Worm (Caenorhabditis elegans) whole organism, L4 larva: ENCODE measurements around the gene F28H6.8.

ENCODE experiments used
- D1046.2 ChIP-seq: fragments of 200-800 bp; sonication (Bioruptor generic); IDR thresholded peaks from 2 replicates; pipeline ENCODE4 v1.3.6; 2022; ENCODE audit warnings: missing genetic modification characterization, missing compliant biosample characterization
- R02D3.7 ChIP-seq: fragments of 150-350 bp; sonication (generic microtip); optimal IDR thresholded peaks from 3 replicates; lab custom pipeline; 2014; ENCODE audit warnings: missing biosample characterization, missing genetic modification characterization
- Y105C5A.15 ChIP-seq: fragments of 200-800 bp; sonication (Bioruptor generic); IDR thresholded peaks from 2 replicates; pipeline ENCODE4 v1.3.6; 2022; ENCODE audit warnings: missing genetic modification characterization, missing compliant biosample characterization
- Y48G9A.11 ChIP-seq: fragments of 200-800 bp; sonication (Bioruptor generic); IDR thresholded peaks from 2 replicates; pipeline ENCODE4 v1.3.6; 2022; ENCODE audit warnings: missing genetic modification reagents, missing genetic modification characterization, missing compliant biosample characterization
- Y5F2A.4 ChIP-seq: fragments of 200-800 bp; sonication (Bioruptor generic); optimal IDR thresholded peaks from 2 replicates; lab custom pipeline; 2018; ENCODE audit warnings: mild to moderate bottlenecking, missing genetic modification characterization, missing compliant biosample characterization
- Y75B8A.6 ChIP-seq: fragments of 200-800 bp; sonication (Bioruptor generic); IDR thresholded peaks from 2 replicates; pipeline ENCODE4 v1.3.6; 2022; ENCODE audit warnings: missing genetic modification reagents, missing genetic modification characterization, missing compliant biosample characterization
- aly-2 ChIP-seq: sonication (generic microtip); optimal IDR thresholded peaks from 2 replicates; lab custom pipeline; 2018; ENCODE audit warnings: missing biosample characterization, missing genetic modification characterization
- ama-1 ChIP-seq: fragments of 150-350 bp; optimal IDR thresholded peaks from 2 replicates; lab custom pipeline; 2014; ENCODE audit warnings: inconsistent platforms, mixed read lengths
- arid-1 ChIP-seq: fragments of 200-800 bp; sonication (Bioruptor generic); conservative IDR thresholded peaks from 2 replicates; pipeline ENCODE4 v1.3.6; 2022; ENCODE audit warnings: missing genetic modification reagents, missing genetic modification characterization, missing compliant biosample characterization
- ceh-28 ChIP-seq: fragments of 150-350 bp; optimal IDR thresholded peaks from 2 replicates; lab custom pipeline; 2014; ENCODE audit warnings: missing biosample characterization, missing genetic modification reagents, missing genetic modification characterization
- ces-1 ChIP-seq: fragments of 150-350 bp; sonication (generic microtip); optimal IDR thresholded peaks from 4 replicates; lab custom pipeline; 2014; ENCODE audit warnings: missing biosample characterization, missing genetic modification reagents, missing genetic modification characterization
- ctbp-1 ChIP-seq: fragments of 200-800 bp; sonication (Bioruptor generic); IDR thresholded peaks from 2 replicates; pipeline ENCODE4 v1.3.6; 2022; ENCODE audit warnings: missing genetic modification reagents, missing genetic modification characterization, missing compliant biosample characterization
- daf-19 ChIP-seq: fragments of 200-800 bp; sonication (Bioruptor generic); conservative IDR thresholded peaks from 2 replicates; pipeline ENCODE4 v1.3.6; 2022; ENCODE audit warnings: missing genetic modification characterization, missing compliant biosample characterization
- egl-27 ChIP-seq: sonication (generic microtip); optimal IDR thresholded peaks from 3 replicates; lab custom pipeline; 2017; ENCODE audit warnings: missing biosample characterization, missing genetic modification reagents, missing genetic modification characterization
- egl-43 ChIP-seq: fragments of 200-800 bp; sonication (Bioruptor generic); IDR thresholded peaks from 2 replicates; pipeline ENCODE4 v1.3.6; 2022; ENCODE audit warnings: missing genetic modification reagents, missing genetic modification characterization, missing compliant biosample characterization
- fkh-10 ChIP-seq: fragments of 150-350 bp; optimal IDR thresholded peaks from 2 replicates; lab custom pipeline; 2014; ENCODE audit warnings: missing biosample characterization, missing genetic modification reagents, missing genetic modification characterization
- fos-1 ChIP-seq: fragments of 150-350 bp; optimal IDR thresholded peaks from 2 replicates; lab custom pipeline; 2014; ENCODE audit warnings: missing biosample characterization, missing genetic modification characterization
- gei-8 ChIP-seq: fragments of 200-800 bp; sonication (Bioruptor generic); optimal IDR thresholded peaks from 2 replicates; lab custom pipeline; 2018; ENCODE audit warnings: mild to moderate bottlenecking, missing genetic modification characterization, missing compliant biosample characterization
- hif-1 ChIP-seq, 2 experiments: sonication (generic microtip); optimal IDR thresholded peaks; 2 replicates each; lab custom pipeline; 2016 to 2017; ENCODE audit warnings: missing compliant biosample characterization in 2 of 2, missing genetic modification characterization in 2 of 2, missing genetic modification reagents in 2 of 2, missing genotype in 2 of 2, mild to moderate bottlenecking in 1 of 2
- hlh-11 ChIP-seq: fragments of 200-800 bp; sonication (Bioruptor generic); optimal IDR thresholded peaks from 2 replicates; lab custom pipeline; 2018; ENCODE audit warnings: mild to moderate bottlenecking, missing genetic modification characterization, missing compliant biosample characterization
- hlh-30 ChIP-seq: sonication (generic microtip); optimal IDR thresholded peaks from 2 replicates; lab custom pipeline; 2017; ENCODE audit warnings: antibody characterized with exemption, mild to moderate bottlenecking, missing genetic modification characterization, missing compliant biosample characterization; ENCODE audit not compliant: insufficient read depth
- jun-1 ChIP-seq: fragments of 150-350 bp; optimal IDR thresholded peaks from 2 replicates; lab custom pipeline; 2014; ENCODE audit warnings: missing biosample characterization, missing genetic modification reagents, missing genetic modification characterization
- lim-7 ChIP-seq: fragments of 200-800 bp; sonication (Bioruptor generic); IDR thresholded peaks from 2 replicates; pipeline ENCODE4 v1.3.6; 2022; ENCODE audit warnings: missing genetic modification characterization, missing compliant biosample characterization
- lin-13 ChIP-seq: fragments of 150-350 bp; optimal IDR thresholded peaks from 2 replicates; lab custom pipeline; 2014; ENCODE audit warnings: missing biosample characterization, missing genetic modification reagents, missing genetic modification characterization
- lin-29 ChIP-seq: fragments of 200-800 bp; sonication (Bioruptor generic); IDR thresholded peaks from 2 replicates; pipeline ENCODE4 v1.3.6; 2022; ENCODE audit warnings: missing genetic modification reagents, missing genetic modification characterization, missing compliant biosample characterization
- lin-38 ChIP-seq: fragments of 200-800 bp; sonication (Bioruptor generic); IDR thresholded peaks from 2 replicates; pipeline ENCODE4 v1.3.6; 2022; ENCODE audit warnings: missing genetic modification reagents, missing genetic modification characterization, missing compliant biosample characterization
- lin-39 ChIP-seq: fragments of 150-350 bp; optimal IDR thresholded peaks from 2 replicates; lab custom pipeline; 2014; ENCODE audit warnings: missing biosample characterization, missing genetic modification reagents, missing genetic modification characterization
- lir-3 ChIP-seq: sonication (generic microtip); optimal IDR thresholded peaks from 2 replicates; lab custom pipeline; 2016; ENCODE audit warnings: mild to moderate bottlenecking, missing genetic modification characterization, missing compliant biosample characterization
- madf-5 ChIP-seq, 2 experiments: fragments of 200-800 bp; sonication (Bioruptor generic); IDR thresholded peaks; 2 replicates each; pipeline ENCODE4 v1.3.6; 2022; ENCODE audit warnings: missing compliant biosample characterization in 2 of 2, missing genetic modification characterization in 2 of 2
- madf-9 ChIP-seq: fragments of 200-800 bp; sonication (Bioruptor generic); conservative IDR thresholded peaks from 2 replicates; pipeline ENCODE4 v1.3.6; 2022; ENCODE audit warnings: missing genetic modification reagents, missing genetic modification characterization, missing compliant biosample characterization
- mep-1 ChIP-seq: fragments of 150-350 bp; sonication (generic microtip); optimal IDR thresholded peaks from 3 replicates; lab custom pipeline; 2014; ENCODE audit warnings: missing biosample characterization, missing genetic modification characterization
- mxl-3 ChIP-seq: fragments of 200-800 bp; sonication (Bioruptor generic); optimal IDR thresholded peaks from 2 replicates; lab custom pipeline; 2018; ENCODE audit warnings: mild to moderate bottlenecking, missing genetic modification characterization, missing compliant biosample characterization
- nhr-102 ChIP-seq: sonication (generic microtip); optimal IDR thresholded peaks from 2 replicates; lab custom pipeline; 2016; ENCODE audit warnings: mild to moderate bottlenecking, missing genetic modification characterization, moderate library complexity, missing compliant biosample characterization
- nhr-237 ChIP-seq: sonication (generic microtip); optimal IDR thresholded peaks from 2 replicates; lab custom pipeline; 2017; ENCODE audit warnings: missing biosample characterization, missing genetic modification characterization
- nhr-25 ChIP-seq: sonication (generic microtip); optimal IDR thresholded peaks from 2 replicates; lab custom pipeline; 2017; ENCODE audit warnings: missing genetic modification characterization, mild to moderate bottlenecking, missing compliant biosample characterization, antibody characterized with exemption, moderate library complexity, borderline replicate concordance; ENCODE audit not compliant: insufficient read depth
- nhr-28 ChIP-seq: fragments of 150-350 bp; optimal IDR thresholded peaks from 2 replicates; lab custom pipeline; 2014; ENCODE audit warnings: missing biosample characterization, missing genetic modification characterization
- nhr-42 ChIP-seq: fragments of 200-800 bp; sonication (Bioruptor generic); IDR thresholded peaks from 2 replicates; pipeline ENCODE4 v1.3.6; 2022; ENCODE audit warnings: missing genetic modification characterization, missing compliant biosample characterization
- nhr-48 ChIP-seq: sonication (generic microtip); optimal IDR thresholded peaks from 2 replicates; lab custom pipeline; 2016; ENCODE audit warnings: mild to moderate bottlenecking, missing genetic modification characterization, missing compliant biosample characterization
- nhr-6 ChIP-seq: fragments of 150-350 bp; optimal IDR thresholded peaks from 2 replicates; lab custom pipeline; 2014; ENCODE audit warnings: missing biosample characterization, missing genetic modification characterization
- pha-4 ChIP-seq, 2 experiments: fragments of 150-350 bp in 1 of 2; fragments of 200-800 bp in 1 of 2; sonication (Bioruptor generic) in 1 of 2; IDR thresholded peaks in 1 of 2; optimal IDR thresholded peaks in 1 of 2; 2 replicates each; pipeline versions ENCODE4 v1.3.6 to Lab custom; 2014 to 2022; ENCODE audit warnings: missing genetic modification characterization in 2 of 2, missing genetic modification reagents in 2 of 2, missing biosample characterization in 1 of 2, missing compliant biosample characterization in 1 of 2
- pqm-1 ChIP-seq: sonication (generic microtip); optimal IDR thresholded peaks from 2 replicates; lab custom pipeline; 2017; ENCODE audit warnings: missing biosample characterization, missing genetic modification characterization
- rbr-2 ChIP-seq: sonication (generic microtip); optimal IDR thresholded peaks from 2 replicates; lab custom pipeline; 2016; ENCODE audit warnings: missing genotype, missing genetic modification characterization, missing compliant biosample characterization
- saeg-2 ChIP-seq: fragments of 200-800 bp; sonication (Bioruptor generic); IDR thresholded peaks from 2 replicates; pipeline ENCODE4 v1.3.6; 2022; ENCODE audit warnings: missing genetic modification reagents, missing genetic modification characterization, missing compliant biosample characterization
- sdz-12 ChIP-seq: fragments of 200-800 bp; sonication (Bioruptor generic); optimal IDR thresholded peaks from 2 replicates; lab custom pipeline; 2018; ENCODE audit warnings: mild to moderate bottlenecking, missing genetic modification characterization, missing compliant biosample characterization
- set-16 ChIP-seq: fragments of 200-800 bp; sonication (Bioruptor generic); IDR thresholded peaks from 2 replicates; pipeline ENCODE4 v1.3.6; 2022; ENCODE audit warnings: missing genetic modification reagents, missing genetic modification characterization, missing compliant biosample characterization
- skn-1 ChIP-seq: fragments of 150-350 bp; optimal IDR thresholded peaks from 2 replicates; lab custom pipeline; 2014; ENCODE audit warnings: missing biosample characterization, missing genetic modification characterization
- snpc-4 ChIP-seq: fragments of 150-350 bp; optimal IDR thresholded peaks from 2 replicates; lab custom pipeline; 2014; ENCODE audit warnings: missing biosample characterization, missing genetic modification characterization
- spr-3 ChIP-seq: fragments of 200-800 bp; sonication (Bioruptor generic); optimal IDR thresholded peaks from 2 replicates; lab custom pipeline; 2018; ENCODE audit warnings: mild to moderate bottlenecking, missing genetic modification characterization, missing compliant biosample characterization
- tra-1 ChIP-seq: fragments of 200-800 bp; sonication (Bioruptor generic); IDR thresholded peaks from 2 replicates; pipeline ENCODE4 v1.3.6; 2022; ENCODE audit warnings: missing genetic modification reagents, missing genetic modification characterization, missing compliant biosample characterization
- unc-39 ChIP-seq: sonication (generic microtip); optimal IDR thresholded peaks from 2 replicates; lab custom pipeline; 2017; ENCODE audit warnings: missing biosample characterization, missing genetic modification characterization
- zag-1 ChIP-seq: fragments of 150-350 bp; optimal IDR thresholded peaks from 2 replicates; lab custom pipeline; 2014; ENCODE audit warnings: missing biosample characterization, missing genetic modification characterization
- zip-2 ChIP-seq: fragments of 150-350 bp; optimal IDR thresholded peaks from 2 replicates; lab custom pipeline; 2014; ENCODE audit warnings: missing biosample characterization, missing genetic modification characterization

F28H6.8 gene

ce11 chrX:14134883-14135282 is 739 bp upstream of the F28H6.8 start (continued):
- TF ChIP-seq hif-1 (tag; optimal IDR thresholded peaks at IDR 0.05; lab: Kevin White, UChicago) (no peak), ctbp-1 (GFP tag; lab: Robert Waterston, UW) (no peak), ceh-28 (no peak), nhr-28 (tag; lab: Kevin White, UChicago) (no peak), daf-19 (GFP tag; lab: Robert Waterston, UW) (peak; percentile 74), skn-1 (tag; lab: Kevin White, UChicago) (no peak), fkh-10 (no peak), nhr-102 (tag; lab: Kevin White, UChicago) (no peak), pqm-1 (no peak), set-16 (GFP tag; lab: Robert Waterston, UW) (no peak), lin-39 (tag; lab: Kevin White, UChicago) (no peak), lir-3 (no peak), madf-9 (GFP tag; lab: Robert Waterston, UW) (no peak), fos-1 (no peak), egl-43 (peak; percentile 71; the same call in 1 of the 2 replicates), tra-1 (GFP tag; lab: Robert Waterston, UW) (peak; percentile 42; the same call in 1 of the 2 replicates), snpc-4 (tag; lab: Kevin White, UChicago) (no peak), aly-2 (no peak), nhr-42 (GFP tag; lab: Robert Waterston, UW) (no peak), lim-7 (GFP tag; lab: Robert Waterston, UW) (peak; percentile 81), lin-13 (GFP tag; lab: Kevin White, UChicago) (no peak), R02D3.7 (tag; lab: Kevin White, UChicago) (no peak), nhr-6 (tag; lab: Kevin White, UChicago) (no peak), jun-1 (tag; lab: Kevin White, UChicago) (no peak), Y48G9A.11 (GFP tag; lab: Robert Waterston, UW) (peak; percentile 56; the same call in 1 of the 2 replicates), madf-5 (GFP tag; IDR thresholded peaks at IDR 0.05; lab: Robert Waterston, UW) (no peak), unc-39 (tag; lab: Kevin White, UChicago) (no peak), nhr-237 (no peak), hlh-30 (tag; lab: Kevin White, UChicago) (no peak), mxl-3 (GFP tag; lab: Kevin White, UChicago) (no peak), lin-38 (GFP tag; lab: Robert Waterston, UW) (peak; percentile 60), saeg-2 (GFP tag; lab: Robert Waterston, UW) (no peak), ces-1 (GFP tag; lab: Kevin White, UChicago) (no peak), nhr-48 (tag; lab: Kevin White, UChicago) (no peak), lin-29 (no peak), gei-8 (GFP tag; lab: Kevin White, UChicago) (no peak), Y75B8A.6 (GFP tag; lab: Robert Waterston, UW) (no peak), sdz-12 (no peak), nhr-25 (no peak), zip-2 (tag; lab: Kevin White, UChicago) (no peak), D1046.2 (0 out of 2 replicates have a peak, but pooled peaks have one; percentile 10), spr-3 (GFP tag; lab: Kevin White, UChicago) (no peak), pha-4 (GFP tag; IDR thresholded peaks at IDR 0.05; lab: Robert Waterston, UW) (peak; percentile 54; the same call in 1 of the 2 replicates), pha-4 (tag; optimal IDR thresholded peaks at IDR 0.05; lab: Kevin White, UChicago) (no peak), zag-1 (tag; lab: Kevin White, UChicago) (no peak), arid-1 (GFP tag; lab: Robert Waterston, UW) (0 out of 2 replicates have a peak, but pooled peaks have one; percentile 31), rbr-2 (tag; lab: Kevin White, UChicago) (no peak), egl-27 (no peak), mep-1 (peak; percentile 51), Y5F2A.4 (GFP tag; lab: Kevin White, UChicago) (no peak), Y105C5A.15 (GFP tag; lab: Robert Waterston, UW) (no peak), ama-1 (lab: Kevin White, UChicago) (no peak), hlh-11 (no peak)
